Worm (Caenorhabditis elegans) whole organism, L1 larva: ENCODE measurements around the gene gbf-1.

Experiments used
- ama-1 ChIP-seq: fragments of 150-350 bp; optimal IDR thresholded peaks from 2 replicates; lab custom pipeline; 2014
- unc-62 ChIP-seq: fragments of 150-350 bp; optimal IDR thresholded peaks from 2 replicates; lab custom pipeline; 2014; ENCODE audit warnings: missing biosample characterization, missing genetic modification reagents, missing genetic modification characterization

ce11 chrIII:11823260-11823659 is 49.8 kb upstream of the gbf-1 start, which contains the start of gene C18D11.3:
- TF ChIP-seq unc-62 (GFP tag; lab: Kevin White, UChicago) (no peak), ama-1 (lab: Kevin White, UChicago) (no peak)
